Worm (Caenorhabditis elegans): Measurements from ENCODE around the gene pals-40.

ce11 chrIII:1359669-1360068, 18.1 kb downstream of the pals-40 start, which contains the start of gene Y82E9BR.9:
- TF ChIP-seq ceh-90 (tag; optimal IDR thresholded peaks at IDR 0.05) (no peak), ztf-4 (tag; optimal IDR thresholded peaks at IDR 0.05) (no peak), nhr-77 (tag; optimal IDR thresholded peaks at IDR 0.05) (no peak), snpc-4 (tag; optimal IDR thresholded peaks at IDR 0.05) (no peak), ama-1 (optimal IDR thresholded peaks at IDR 0.05) (no peak), hlh-4 (tag; optimal IDR thresholded peaks at IDR 0.05) (no peak), nhr-76 (tag; optimal IDR thresholded peaks at IDR 0.05) (no peak), tbx-2 (tag; optimal IDR thresholded peaks at IDR 0.05) (no peak), fkh-10 (GFP tag; optimal IDR thresholded peaks at IDR 0.05) (no peak), nhr-71 (tag; optimal IDR thresholded peaks at IDR 0.05) (no peak), lin-39 (tag; optimal IDR thresholded peaks at IDR 0.05) (no peak)

All from whole organism, L1 larva.